Fruit fly (Drosophila melanogaster): ENCODE data around the gene CG2116.

The CG2116 gene

dm6 chrX:8157294-8157693, 27.7 kb downstream of the CG2116 start, which contains the start of the genes Traf6 and GIIIspla2 (continued):
- peak; percentile 61; the same call in 1 of the 2 replicates for TF ChIP-seq CG5953 (GFP tag; IDR thresholded peaks at IDR 0.05)
- peak; percentile 71 for TF ChIP-seq HLH3B (GFP tag; IDR thresholded peaks at IDR 0.05)
- TF ChIP-seq da (GFP tag; optimal IDR thresholded peaks at IDR 0.05): peak; percentile 34
- TF ChIP-seq Lhr (GFP tag; optimal IDR thresholded peaks at IDR 0.05): peak; percentile 54
- TF ChIP-seq dati (GFP tag; IDR thresholded peaks at IDR 0.05): no peak
- TF ChIP-seq D19A (tag; optimal IDR thresholded peaks at IDR 0.05): no peak
- TF ChIP-seq ase (GFP tag; IDR thresholded peaks at IDR 0.05): peak; percentile 55; the same call in 1 of the 3 replicates
- peak; percentile 60 for TF ChIP-seq lbe (GFP tag; optimal IDR thresholded peaks at IDR 0.05)
- TF ChIP-seq Pdp1 (GFP tag; optimal IDR thresholded peaks at IDR 0.05): peak; percentile 54 to 67
- TF ChIP-seq lilli (GFP tag; optimal IDR thresholded peaks at IDR 0.05): peak; percentile 76
- TF ChIP-seq az2 (GFP tag; optimal IDR thresholded peaks at IDR 0.05): peak; percentile 59
- TF ChIP-seq kni (GFP tag; optimal IDR thresholded peaks at IDR 0.05): peak; percentile 41
- peak; percentile 37; the same call in 1 of the 2 replicates for TF ChIP-seq Gsc (GFP tag; IDR thresholded peaks at IDR 0.05)
- TF ChIP-seq Blimp-1 (GFP tag; optimal IDR thresholded peaks at IDR 0.05): no peak
- TF ChIP-seq shn (GFP tag; optimal IDR thresholded peaks at IDR 0.05): peak; percentile 77
- TF ChIP-seq bcd (GFP tag; optimal IDR thresholded peaks at IDR 0.05): peak; percentile 72
- no peak for TF ChIP-seq pita (GFP tag; optimal IDR thresholded peaks at IDR 0.05)
- TF ChIP-seq CG1792 (GFP tag; optimal IDR thresholded peaks at IDR 0.05): peak; percentile 70
- TF ChIP-seq sens (GFP tag): peak; percentile 95
- no peak for TF ChIP-seq CG10431 (GFP tag; optimal IDR thresholded peaks at IDR 0.05)
- TF ChIP-seq CG11696 (GFP tag; IDR thresholded peaks at IDR 0.05): peak; percentile 30; the same call in 1 of the 2 replicates
- TF ChIP-seq CG34422 (GFP tag; IDR thresholded peaks at IDR 0.05): peak; percentile 73; the same call in 2 of the 3 replicates
- peak; percentile 50; the same call in 1 of the 2 replicates for TF ChIP-seq NFAT (GFP tag; IDR thresholded peaks at IDR 0.05)
- TF ChIP-seq MBD-R2 (GFP tag; IDR thresholded peaks at IDR 0.05): peak; percentile 95
- peak; percentile 74 for TF ChIP-seq tgo (GFP tag; IDR thresholded peaks at IDR 0.05)
- peak; percentile 25 for TF ChIP-seq slp2 (GFP tag; optimal IDR thresholded peaks at IDR 0.05)
- peak; percentile 69 for TF ChIP-seq CrebB (tag; optimal IDR thresholded peaks at IDR 0.05)
- no peak for TF ChIP-seq CG5180 (GFP tag; optimal IDR thresholded peaks at IDR 0.05)
- TF ChIP-seq CG4404 (GFP tag; IDR thresholded peaks at IDR 0.05): peak; percentile 66
- peak; percentile 73 for TF ChIP-seq zfh2 (GFP tag; optimal IDR thresholded peaks at IDR 0.05)
- TF ChIP-seq CG8281 (tag; optimal IDR thresholded peaks at IDR 0.05): peak; percentile 11
- peak; percentile 83 for TF ChIP-seq CG32532 (GFP tag; IDR thresholded peaks at IDR 0.05)
- TF ChIP-seq CG7987 (GFP tag; optimal IDR thresholded peaks at IDR 0.05): peak; percentile 43
- TF ChIP-seq CG11504 (tag; optimal IDR thresholded peaks at IDR 0.05): no peak
- peak; percentile 90 for TF ChIP-seq CG17802 (tag; optimal IDR thresholded peaks at IDR 0.05)
- TF ChIP-seq Bteb2 (GFP tag; optimal IDR thresholded peaks at IDR 0.05): peak; percentile 70
- peak; percentile 86 for TF ChIP-seq CG3847 (GFP tag; IDR thresholded peaks at IDR 0.05)
- TF ChIP-seq CG9932 (GFP tag; IDR thresholded peaks at IDR 0.05): peak; percentile 85
- peak; percentile 42 for TF ChIP-seq CG4820 (GFP tag; optimal IDR thresholded peaks at IDR 0.05)
- TF ChIP-seq CG31224 (GFP tag; IDR thresholded peaks at IDR 0.05): peak; percentile 72
- TF ChIP-seq pnt (GFP tag; optimal IDR thresholded peaks at IDR 0.05): peak; percentile 49
- peak; percentile 59 for TF ChIP-seq CG9609 (GFP tag; optimal IDR thresholded peaks at IDR 0.05)
- TF ChIP-seq CG10267 (tag; optimal IDR thresholded peaks at IDR 0.05): peak; percentile 95
- TF ChIP-seq CG15696 (tag; optimal IDR thresholded peaks at IDR 0.05): peak; percentile 65
- peak; percentile 100 for TF ChIP-seq CG7357 (GFP tag; IDR thresholded peaks at IDR 0.05)
- no peak for TF ChIP-seq pan (optimal IDR thresholded peaks at IDR 0.05)
- TF ChIP-seq pan (GFP tag; optimal IDR thresholded peaks at IDR 0.05 in 1 of 2, IDR thresholded peaks at IDR 0.05 in 1 of 2): peak in 1 of 2 experiments; percentile 69
- TF ChIP-seq sna (GFP tag; IDR thresholded peaks at IDR 0.05; ENCODE audit: partially characterized antibody): 0 out of 2 replicates have a peak, but pooled peaks have one; percentile 40
- TF ChIP-seq Dip2 (GFP tag; IDR thresholded peaks at IDR 0.05): no peak
- peak; percentile 8 for TF ChIP-seq CG2875 (GFP tag; optimal IDR thresholded peaks at IDR 0.05)
- TF ChIP-seq CG17385 (GFP tag; optimal IDR thresholded peaks at IDR 0.05): peak; percentile 65
